Worm (Caenorhabditis elegans) whole organism, early embryonic: Measurements from ENCODE around the gene C06G1.1.

Source experiments
- ama-1 ChIP-seq: fragments of 150-350 bp; optimal IDR thresholded peaks from 2 replicates; lab custom pipeline; 2014
- ets-7 ChIP-seq: sonication (generic microtip); optimal IDR thresholded peaks from 2 replicates; lab custom pipeline; 2016; ENCODE audit warnings: missing genotype, missing genetic modification characterization, missing compliant biosample characterization
- flt-1 ChIP-seq: fragments of 200-800 bp; sonication (Bioruptor generic); IDR thresholded peaks from 2 replicates; pipeline ENCODE4 v1.3.6; 2022; ENCODE audit warnings: missing genetic modification characterization, missing compliant biosample characterization
- hmbx-1 ChIP-seq: sonication (generic microtip); optimal IDR thresholded peaks from 2 replicates; lab custom pipeline; 2016; ENCODE audit warnings: mild to moderate bottlenecking, missing genetic modification characterization, missing compliant biosample characterization
- tbx-37 ChIP-seq: fragments of 200-800 bp; sonication (Bioruptor generic); conservative IDR thresholded peaks from 2 replicates; pipeline ENCODE4 v1.3.6; 2022; ENCODE audit warnings: missing genetic modification reagents, missing genetic modification characterization, missing compliant biosample characterization
- tra-4 ChIP-seq: sonication (generic microtip); optimal IDR thresholded peaks from 2 replicates; lab custom pipeline; 2017; ENCODE audit warnings: missing genetic modification characterization, missing compliant biosample characterization

ce11 chrX:16629168-16629567, 4.0 kb upstream of the C06G1.1 start:
- no peak for TF ChIP-seq flt-1 (GFP tag; lab: Robert Waterston, UW)
- TF ChIP-seq tbx-37 (GFP tag; lab: Robert Waterston, UW): no peak
- no peak for TF ChIP-seq ets-7 (tag; lab: Kevin White, UChicago)
- TF ChIP-seq tra-4 (tag; lab: Kevin White, UChicago): no peak
- TF ChIP-seq ama-1: no peak
- no peak for TF ChIP-seq hmbx-1 (tag; lab: Kevin White, UChicago)
